Worm (Caenorhabditis elegans) whole organism, young adult: ENCODE results near the gene C07B5.8.

Source experiments
- C17E4.6 ChIP-seq: fragments of 200-800 bp; sonication (Bioruptor generic); IDR thresholded peaks from 2 replicates; pipeline ENCODE4 v1.3.6; 2022; ENCODE audit warnings: missing genetic modification reagents, missing genetic modification characterization, missing compliant biosample characterization
- D2030.7 ChIP-seq: fragments of 200-800 bp; sonication (Bioruptor generic); IDR thresholded peaks from 2 replicates; pipeline ENCODE4 v1.3.6; 2022; ENCODE audit warnings: missing genetic modification reagents, missing genetic modification characterization, missing compliant biosample characterization
- F10E7.11 ChIP-seq: sonication (generic microtip); optimal IDR thresholded peaks from 2 replicates; lab custom pipeline; 2017; ENCODE audit warnings: mild to moderate bottlenecking, missing genetic modification characterization, moderate library complexity, missing compliant biosample characterization
- F22D6.2 ChIP-seq: sonication (generic microtip); optimal IDR thresholded peaks from 2 replicates; lab custom pipeline; 2016; ENCODE audit warnings: mild to moderate bottlenecking, missing genetic modification characterization, missing compliant biosample characterization
- F39B2.1 ChIP-seq: fragments of 200-800 bp; sonication (Bioruptor generic); IDR thresholded peaks from 2 replicates; pipeline ENCODE4 v1.3.6; 2022; ENCODE audit warnings: missing genetic modification reagents, missing genetic modification characterization, missing compliant biosample characterization
- F49E8.2 ChIP-seq: sonication (generic microtip); optimal IDR thresholded peaks from 3 replicates; lab custom pipeline; 2017; ENCODE audit warnings: missing genetic modification characterization, mild to moderate bottlenecking, missing compliant biosample characterization, antibody characterized with exemption, moderate library complexity; ENCODE audit not compliant: insufficient read depth
- K12H6.12 ChIP-seq: fragments of 200-800 bp; sonication (Bioruptor generic); optimal IDR thresholded peaks from 2 replicates; lab custom pipeline; 2018; ENCODE audit warnings: mild to moderate bottlenecking, missing genetic modification characterization, missing compliant biosample characterization
- Y56A3A.18 ChIP-seq: fragments of 200-800 bp; sonication (Bioruptor generic); IDR thresholded peaks from 2 replicates; pipeline ENCODE4 v1.3.6; 2022; ENCODE audit warnings: missing genetic modification reagents, missing genetic modification characterization, missing compliant biosample characterization
- aptf-3 ChIP-seq: fragments of 200-800 bp; sonication (Bioruptor generic); IDR thresholded peaks from 2 replicates; pipeline ENCODE4 v1.3.6; 2022; ENCODE audit warnings: missing genetic modification characterization, missing compliant biosample characterization
- ccch-3 ChIP-seq: fragments of 200-800 bp; sonication (Bioruptor generic); optimal IDR thresholded peaks from 2 replicates; lab custom pipeline; 2018; ENCODE audit warnings: mild to moderate bottlenecking, missing genetic modification characterization, missing compliant biosample characterization
- ceh-40 ChIP-seq: fragments of 200-800 bp; sonication (Bioruptor generic); IDR thresholded peaks from 2 replicates; pipeline ENCODE4 v1.3.6; 2022; ENCODE audit warnings: missing genetic modification characterization, missing compliant biosample characterization
- ceh-79 ChIP-seq: sonication (generic microtip); optimal IDR thresholded peaks from 2 replicates; lab custom pipeline; 2017; ENCODE audit warnings: mild to moderate bottlenecking, missing genetic modification characterization, missing compliant biosample characterization
- ceh-91 ChIP-seq: fragments of 200-800 bp; sonication (Bioruptor generic); IDR thresholded peaks from 2 replicates; pipeline ENCODE4 v1.3.6; 2022; ENCODE audit warnings: missing genetic modification reagents, missing genetic modification characterization, missing compliant biosample characterization
- dpl-1 ChIP-seq: fragments of 150-350 bp; optimal IDR thresholded peaks from 2 replicates; lab custom pipeline; 2014; ENCODE audit warnings: missing biosample characterization, missing genetic modification reagents, missing genetic modification characterization
- efl-1 ChIP-seq: fragments of 150-350 bp; optimal IDR thresholded peaks from 2 replicates; lab custom pipeline; 2014; ENCODE audit warnings: missing biosample characterization, missing genetic modification reagents, missing genetic modification characterization
- ekl-4 ChIP-seq: fragments of 200-800 bp; sonication (Bioruptor generic); IDR thresholded peaks from 2 replicates; pipeline ENCODE4 v1.3.6; 2022; ENCODE audit warnings: missing genetic modification reagents, missing genetic modification characterization, missing compliant biosample characterization
- ets-4 ChIP-seq: fragments of 200-800 bp; sonication (Bioruptor generic); optimal IDR thresholded peaks from 2 replicates; lab custom pipeline; 2018; ENCODE audit warnings: mild to moderate bottlenecking, missing genetic modification characterization, missing compliant biosample characterization
- gei-17 ChIP-seq: fragments of 200-800 bp; sonication (Bioruptor generic); optimal IDR thresholded peaks from 2 replicates; lab custom pipeline; 2018; ENCODE audit warnings: mild to moderate bottlenecking, missing genetic modification characterization, missing compliant biosample characterization
- him-1 ChIP-seq: sonication (generic microtip); optimal IDR thresholded peaks from 2 replicates; lab custom pipeline; 2016; ENCODE audit warnings: missing genotype, missing genetic modification reagents, missing genetic modification characterization, missing compliant biosample characterization
- hlh-26 ChIP-seq: fragments of 200-800 bp; sonication (Bioruptor generic); conservative IDR thresholded peaks from 2 replicates; pipeline ENCODE4 v1.3.6; 2022; ENCODE audit warnings: missing genetic modification reagents, missing genetic modification characterization, missing compliant biosample characterization
- hsf-1 ChIP-seq: fragments of 200-800 bp; sonication (Bioruptor generic); IDR thresholded peaks from 2 replicates; pipeline ENCODE4 v1.3.6; 2022; ENCODE audit warnings: missing genetic modification reagents, missing genetic modification characterization, missing compliant biosample characterization
- let-607 ChIP-seq, 2 experiments: fragments of 200-800 bp in 1 of 2; sonication (Bioruptor generic) in 1 of 2; sonication (generic microtip) in 1 of 2; optimal IDR thresholded peaks; 2 replicates each; lab custom pipeline; 2016 to 2018; ENCODE audit warnings: mild to moderate bottlenecking in 2 of 2, missing compliant biosample characterization in 2 of 2, missing genetic modification characterization in 2 of 2, moderate library complexity in 2 of 2, missing genotype in 1 of 2
- lin-35 ChIP-seq, 3 experiments: fragments of 150-350 bp in 2 of 3; sonication (generic microtip) in 1 of 3; optimal IDR thresholded peaks; 2 replicates each; lab custom pipeline; 2014 to 2018; ENCODE audit warnings: missing biosample characterization in 3 of 3, missing genetic modification characterization in 3 of 3, missing genetic modification reagents in 3 of 3
- lin-40 ChIP-seq: sonication (generic microtip); optimal IDR thresholded peaks from 2 replicates; lab custom pipeline; 2016; ENCODE audit warnings: missing genetic modification characterization, mild to moderate bottlenecking, missing compliant biosample characterization, missing genotype, missing genetic modification reagents
- mes-4 ChIP-seq: sonication (generic microtip); optimal IDR thresholded peaks from 2 replicates; lab custom pipeline; 2016; ENCODE audit warnings: missing genotype, missing genetic modification characterization, missing compliant biosample characterization
- mxl-1 ChIP-seq: sonication (generic microtip); optimal IDR thresholded peaks from 2 replicates; lab custom pipeline; 2016; ENCODE audit warnings: missing genetic modification characterization, missing compliant biosample characterization
- nhr-27 ChIP-seq: fragments of 200-800 bp; sonication (Bioruptor generic); optimal IDR thresholded peaks from 2 replicates; lab custom pipeline; 2018; ENCODE audit warnings: mild to moderate bottlenecking, missing genetic modification characterization, moderate library complexity, missing compliant biosample characterization
- nhr-80 ChIP-seq: sonication (generic microtip); optimal IDR thresholded peaks from 2 replicates; lab custom pipeline; 2016; ENCODE audit warnings: missing genetic modification characterization, missing compliant biosample characterization
- pha-4 ChIP-seq: fragments of 150-350 bp; sonication (generic microtip); optimal IDR thresholded peaks from 2 replicates; lab custom pipeline; 2014; ENCODE audit warnings: missing biosample characterization, missing genetic modification reagents, missing genetic modification characterization
- rcor-1 ChIP-seq: fragments of 200-800 bp; sonication (Bioruptor generic); IDR thresholded peaks from 2 replicates; pipeline ENCODE4 v1.3.6; 2022; ENCODE audit warnings: missing genetic modification reagents, missing genetic modification characterization, missing compliant biosample characterization
- rec-8 ChIP-seq, 2 experiments: sonication (generic microtip); optimal IDR thresholded peaks; 2 replicates each; lab custom pipeline; 2016; ENCODE audit warnings: mild to moderate bottlenecking in 2 of 2, missing genetic modification characterization in 2 of 2, missing genetic modification reagents in 2 of 2, missing genotype in 2 of 2, missing biosample characterization in 1 of 2, missing compliant biosample characterization in 1 of 2, moderate library complexity in 1 of 2
- rpc-1 ChIP-seq, 2 experiments: fragments of 150-350 bp in 1 of 2; sonication (generic microtip) in 1 of 2; optimal IDR thresholded peaks; 2 replicates each; lab custom pipeline; 2014 to 2018; ENCODE audit warnings: missing biosample characterization in 1 of 2, missing genetic modification characterization in 1 of 2, missing genetic modification reagents in 1 of 2, missing genotype in 1 of 2
- tbp1 ChIP-seq: fragments of 200-800 bp; sonication (Bioruptor generic); optimal IDR thresholded peaks from 2 replicates; lab custom pipeline; 2018; ENCODE audit warnings: mild to moderate bottlenecking, missing genetic modification characterization, missing compliant biosample characterization
- tlf-1 ChIP-seq: fragments of 200-800 bp; sonication (Bioruptor generic); optimal IDR thresholded peaks from 2 replicates; lab custom pipeline; 2018; ENCODE audit warnings: mild to moderate bottlenecking, missing genetic modification characterization, missing compliant biosample characterization
- unc-62 ChIP-seq: fragments of 150-350 bp; optimal IDR thresholded peaks from 2 replicates; lab custom pipeline; 2014; ENCODE audit warnings: missing biosample characterization, missing genetic modification reagents, missing genetic modification characterization
- ztf-25 ChIP-seq: fragments of 200-800 bp; sonication (Bioruptor generic); IDR thresholded peaks from 2 replicates; pipeline ENCODE4 v1.3.6; 2022; ENCODE audit warnings: missing genetic modification reagents, missing genetic modification characterization, missing compliant biosample characterization
- ztf-28 ChIP-seq: fragments of 200-800 bp; sonication (Bioruptor generic); IDR thresholded peaks from 2 replicates; pipeline ENCODE4 v1.3.6; 2022; ENCODE audit warnings: missing genetic modification reagents, missing genetic modification characterization, missing compliant biosample characterization

C07B5.8 gene

ce11 chrX:9540464-9540863 lies 3.9 kb upstream of the C07B5.8 start (continued):
- TF ChIP-seq hsf-1 (GFP tag; lab: Robert Waterston, UW) (no peak), tlf-1 (no peak), ceh-91 (GFP tag; lab: Robert Waterston, UW) (no peak), F39B2.1 (GFP tag; lab: Robert Waterston, UW) (no peak), rpc-1 (optimal IDR thresholded peaks at IDR 0.05; lab: Kevin White, UChicago) (no peak), rpc-1 (tag; optimal IDR thresholded peaks at IDR 0.05; lab: Kevin White, UChicago) (no peak), F49E8.2 (tag; lab: Kevin White, UChicago) (no peak), ekl-4 (GFP tag; lab: Robert Waterston, UW) (no peak), D2030.7 (GFP tag; lab: Robert Waterston, UW) (no peak), ceh-40 (GFP tag; lab: Robert Waterston, UW) (no peak), ztf-25 (GFP tag; lab: Robert Waterston, UW) (no peak), C17E4.6 (GFP tag; lab: Robert Waterston, UW) (no peak), gei-17 (no peak), pha-4 (tag; lab: Kevin White, UChicago) (peak; percentile 52), F10E7.11 (tag; lab: Kevin White, UChicago) (no peak), Y56A3A.18 (GFP tag; lab: Robert Waterston, UW) (no peak), mxl-1 (tag; lab: Kevin White, UChicago) (no peak), F22D6.2 (tag; lab: Kevin White, UChicago) (no peak), unc-62 (GFP tag; lab: Kevin White, UChicago) (peak; percentile 23), lin-40 (no peak), ztf-28 (GFP tag; lab: Robert Waterston, UW) (no peak), ccch-3 (GFP tag; lab: Kevin White, UChicago) (no peak), nhr-27 (tag; lab: Kevin White, UChicago) (no peak), tbp1 (GFP tag; lab: Kevin White, UChicago) (peak; percentile 39), let-607 (tag; optimal IDR thresholded peaks at IDR 0.05; lab: Kevin White, UChicago) (peak; percentile 73 to 77), rcor-1 (GFP tag; lab: Robert Waterston, UW) (no peak), aptf-3 (GFP tag; lab: Robert Waterston, UW) (no peak), dpl-1 (GFP tag; lab: Kevin White, UChicago) (no peak), him-1 (tag; lab: Kevin White, UChicago) (no peak), K12H6.12 (no peak), efl-1 (GFP tag; lab: Kevin White, UChicago) (no peak), ets-4 (GFP tag; lab: Kevin White, UChicago) (peak; percentile 52), lin-35 (GFP tag; optimal IDR thresholded peaks at IDR 0.05; lab: Kevin White, UChicago) (no peak), mes-4 (tag; lab: Kevin White, UChicago) (no peak), ceh-79 (tag; lab: Kevin White, UChicago) (no peak), nhr-80 (tag; lab: Kevin White, UChicago) (peak; percentile 93), hlh-26 (GFP tag; lab: Robert Waterston, UW) (no peak), rec-8 (tag; optimal IDR thresholded peaks at IDR 0.05; lab: Kevin White, UChicago) (no peak)

DNA sequence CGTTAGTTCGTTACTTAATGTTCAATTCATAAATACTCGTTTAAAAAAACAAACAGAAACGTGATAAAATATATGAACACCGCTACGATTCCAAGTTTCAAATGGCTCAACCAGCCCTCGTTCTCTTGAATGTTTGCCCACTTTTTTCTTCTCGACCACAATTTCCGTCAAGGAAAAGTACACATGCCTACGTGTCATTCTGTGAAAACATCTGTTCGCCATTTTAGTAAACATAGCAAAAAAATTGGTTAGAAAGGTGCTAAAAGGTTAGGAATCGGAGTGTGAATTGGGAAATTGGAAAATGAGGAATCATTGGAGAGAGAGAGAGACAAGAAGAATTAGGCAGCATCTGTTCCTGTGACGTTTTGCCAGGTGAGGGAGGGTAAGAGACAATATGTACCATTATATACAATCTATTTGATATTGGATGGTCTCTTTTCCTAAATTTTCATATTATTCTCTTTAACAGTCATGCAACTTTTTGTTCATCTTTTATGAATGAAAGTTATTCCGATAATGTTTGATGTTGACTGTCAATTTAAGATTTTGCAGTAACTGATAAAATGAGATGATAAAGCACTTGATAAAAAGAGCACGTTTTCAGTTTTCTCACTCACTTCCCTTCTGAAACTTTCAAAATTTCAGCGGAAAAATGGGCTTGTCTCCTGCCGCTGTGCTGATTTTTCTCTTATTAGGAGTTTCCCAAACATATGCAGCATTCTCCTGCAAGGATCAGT lies 2.9 kb upstream of the C07B5.8 start, which contains the start of gene nuc-1:
Gene nuc-1, plus strand, starts transcription at position 612 of the 737 bp plus-strand sequence.
- peak; percentile 52 for TF ChIP-seq nhr-80 (tag; lab: Kevin White, UChicago)
- TF ChIP-seq lin-35 (GFP tag; optimal IDR thresholded peaks at IDR 0.05; lab: Kevin White, UChicago): no peak
